Fruit fly (Drosophila melanogaster) whole organism, embryonic: ENCODE results near the gene CG1774.

ENCODE experiments used
- ATbp ChIP-seq: fragments of 200-800 bp; sonication (Bioruptor generic); optimal IDR thresholded peaks from 2 replicates; lab custom pipeline; 2017; ENCODE audit warnings: missing biosample characterization, mild to moderate bottlenecking, missing genetic modification characterization, missing genetic modification reagents
- CG10274 ChIP-seq: fragments of 200-800 bp; sonication (Bioruptor generic); optimal IDR thresholded peaks from 3 replicates; lab custom pipeline; 2017; ENCODE audit warnings: missing biosample characterization, mild to moderate bottlenecking, missing genetic modification characterization
- CG11093 ChIP-seq: fragments of 200-800 bp; sonication (Bioruptor generic); IDR thresholded peaks from 3 replicates; pipeline ENCODE4 v1.3.6; 2022; ENCODE audit warnings: missing biosample characterization, missing genetic modification characterization
- CG11247 ChIP-seq: fragments of 200-800 bp; sonication (Bioruptor generic); IDR thresholded peaks from 2 replicates; pipeline ENCODE4 v1.3.6; 2022; ENCODE audit warnings: missing biosample characterization, missing genetic modification characterization
- CG12299 ChIP-seq: fragments of 200-800 bp; sonication (Bioruptor generic); optimal IDR thresholded peaks from 2 replicates; lab custom pipeline; 2018; ENCODE audit warnings: missing biosample characterization, mild to moderate bottlenecking, missing genetic modification characterization
- CG14050 ChIP-seq: fragments of 200-800 bp; sonication (Bioruptor generic); IDR thresholded peaks from 3 replicates; pipeline ENCODE4 v1.3.6; 2022; ENCODE audit warnings: missing biosample characterization, missing genetic modification characterization
- CG17361 ChIP-seq: fragments of 200-800 bp; sonication (Bioruptor generic); IDR thresholded peaks from 3 replicates; pipeline ENCODE4 v1.3.6; 2022; ENCODE audit warnings: missing biosample characterization, missing genetic modification characterization
- CG17568 ChIP-seq: fragments of 200-800 bp; sonication (Bioruptor generic); optimal IDR thresholded peaks from 2 replicates; lab custom pipeline; 2018; ENCODE audit warnings: missing biosample characterization, mild to moderate bottlenecking, missing genetic modification characterization, moderate library complexity
- CG18262 ChIP-seq: fragments of 200-800 bp; optimal IDR thresholded peaks from 3 replicates; lab custom pipeline; 2019; ENCODE audit warnings: missing biosample characterization, mild to moderate bottlenecking, missing genetic modification characterization, moderate library complexity
- CG18599 ChIP-seq: fragments of 200-800 bp; sonication (Bioruptor generic); optimal IDR thresholded peaks from 3 replicates; lab custom pipeline; 2017; ENCODE audit warnings: missing biosample characterization, missing genetic modification characterization, mild to moderate bottlenecking, moderate library complexity, missing genetic modification reagents
- CG18764 ChIP-seq: fragments of 200-800 bp; sonication (Bioruptor generic); optimal IDR thresholded peaks from 3 replicates; lab custom pipeline; 2016; ENCODE audit warnings: missing biosample characterization, missing genetic modification characterization
- CG2199 ChIP-seq: fragments of 200-800 bp; sonication (Bioruptor generic); IDR thresholded peaks from 3 replicates; pipeline ENCODE4 v1.3.6; 2022; ENCODE audit warnings: missing biosample characterization, missing genetic modification characterization
- CG3995 ChIP-seq: fragments of 200-800 bp; sonication (Bioruptor generic); optimal IDR thresholded peaks from 3 replicates; lab custom pipeline; 2016; ENCODE audit warnings: missing biosample characterization, missing genetic modification characterization
- CG4282 ChIP-seq: fragments of 200-800 bp; sonication (Bioruptor generic); optimal IDR thresholded peaks from 2 replicates; lab custom pipeline; 2016; ENCODE audit warnings: missing biosample characterization, missing genetic modification characterization
- CG4404 ChIP-seq: fragments of 200-800 bp; sonication (Bioruptor generic); IDR thresholded peaks from 2 replicates; pipeline ENCODE4 v1.3.6; 2022; ENCODE audit warnings: missing biosample characterization, missing genetic modification characterization
- CG6854 ChIP-seq: fragments of 200-800 bp; sonication (Bioruptor generic); optimal IDR thresholded peaks from 3 replicates; lab custom pipeline; 2017; ENCODE audit warnings: missing biosample characterization, mild to moderate bottlenecking, missing genetic modification characterization
- CG7786 ChIP-seq: fragments of 200-800 bp; sonication (Bioruptor generic); optimal IDR thresholded peaks from 2 replicates; lab custom pipeline; 2016; ENCODE audit warnings: missing biosample characterization, missing genetic modification characterization
- CG8281 ChIP-seq: fragments of 200-800 bp; sonication (Bioruptor generic); optimal IDR thresholded peaks from 2 replicates; lab custom pipeline; 2018; ENCODE audit warnings: missing biosample characterization, mild to moderate bottlenecking, missing genetic modification characterization, moderate library complexity
- CG9797 ChIP-seq: fragments of 200-800 bp; sonication (Bioruptor generic); optimal IDR thresholded peaks from 3 replicates; lab custom pipeline; 2018; ENCODE audit warnings: missing biosample characterization, mild to moderate bottlenecking, missing genetic modification characterization
- CHES-1-like ChIP-seq: fragments of 200-800 bp; sonication (Bioruptor generic); optimal IDR thresholded peaks from 2 replicates; lab custom pipeline; 2016; ENCODE audit warnings: missing biosample characterization, missing genetic modification characterization
- Camta ChIP-seq: fragments of 200-800 bp; sonication (Bioruptor generic); optimal IDR thresholded peaks from 2 replicates; lab custom pipeline; 2016; ENCODE audit warnings: missing biosample characterization, missing genetic modification characterization
- CkIIα-i1 ChIP-seq: fragments of 200-800 bp; sonication (Bioruptor generic); IDR thresholded peaks from 2 replicates; pipeline ENCODE4 v1.3.6; 2022; ENCODE audit warnings: missing biosample characterization, missing genetic modification characterization
- Dfd ChIP-seq, 2 experiments: fragments of >200 bp; optimal IDR thresholded peaks; 2 replicates each; lab custom pipeline; 2017; ENCODE audit warnings: missing biosample characterization in 2 of 2, missing genetic modification characterization in 2 of 2
- Elba2 ChIP-seq: fragments of 200-800 bp; sonication (Bioruptor generic); optimal IDR thresholded peaks from 3 replicates; lab custom pipeline; 2016; ENCODE audit warnings: missing biosample characterization, missing genetic modification characterization
- Hr51 ChIP-seq, 2 experiments: fragments of 200-800 bp; sonication (Bioruptor generic); optimal IDR thresholded peaks; 2 replicates in 1 of 2; 3 replicates in 1 of 2; lab custom pipeline; 2016 to 2018; ENCODE audit warnings: missing biosample characterization in 2 of 2, missing genetic modification characterization in 2 of 2, mild to moderate bottlenecking in 1 of 2, moderate library complexity in 1 of 2
- Lpt ChIP-seq: fragments of >200 bp; optimal IDR thresholded peaks from 2 replicates; lab custom pipeline; 2018; ENCODE audit warnings: missing biosample characterization, missing genetic modification characterization
- Optix ChIP-seq: fragments of 200-800 bp; sonication (Bioruptor generic); IDR thresholded peaks from 3 replicates; pipeline ENCODE4 v1.3.6; 2022; ENCODE audit warnings: missing biosample characterization, missing genetic modification characterization
- Scr ChIP-seq: fragments of 200-800 bp; sonication (Bioruptor generic); IDR thresholded peaks from 2 replicates; pipeline ENCODE4 v1.3.6; 2022; ENCODE audit warnings: missing biosample characterization, missing genetic modification characterization; ENCODE audit not compliant: partially characterized antibody
- Xrp1 ChIP-seq: fragments of 200-800 bp; sonication (Bioruptor generic); IDR thresholded peaks from 2 replicates; pipeline ENCODE4 v1.3.6; 2022; ENCODE audit warnings: missing biosample characterization, missing genetic modification characterization
- cas ChIP-seq: fragments of 200-800 bp; sonication (Bioruptor generic); IDR thresholded peaks from 2 replicates; pipeline ENCODE4 v1.3.6; 2022; ENCODE audit warnings: missing biosample characterization, missing genetic modification characterization
- crol ChIP-seq: fragments of 200-800 bp; sonication (Bioruptor generic); IDR thresholded peaks from 2 replicates; pipeline ENCODE4 v1.3.6; 2022; ENCODE audit warnings: missing biosample characterization, missing genetic modification characterization
- emc ChIP-seq: fragments of 200-800 bp; sonication (Bioruptor generic); optimal IDR thresholded peaks from 2 replicates; lab custom pipeline; 2016; ENCODE audit warnings: missing biosample characterization, missing genetic modification characterization
- ems ChIP-seq: fragments of 200-800 bp; sonication (Bioruptor generic); optimal IDR thresholded peaks from 3 replicates; lab custom pipeline; 2016; ENCODE audit warnings: missing biosample characterization, missing genetic modification characterization
- esg ChIP-seq: fragments of 200-800 bp; sonication (Bioruptor generic); conservative IDR thresholded peaks from 2 replicates; pipeline ENCODE4 v1.3.6; 2022; ENCODE audit warnings: missing biosample characterization, missing genetic modification characterization
- eve ChIP-seq, 2 experiments: fragments of >200 bp; optimal IDR thresholded peaks; 2 replicates each; lab custom pipeline; 2017; ENCODE audit warnings: missing biosample characterization in 2 of 2, missing genetic modification characterization in 2 of 2
- fru ChIP-seq: fragments of >200 bp; optimal IDR thresholded peaks from 2 replicates; lab custom pipeline; 2017
- ftz-f1 ChIP-seq: fragments of 200-800 bp; sonication (Bioruptor generic); optimal IDR thresholded peaks from 2 replicates; lab custom pipeline; 2016; ENCODE audit warnings: missing biosample characterization, missing genetic modification characterization
- gcm ChIP-seq: fragments of 200-800 bp; sonication (Bioruptor generic); optimal IDR thresholded peaks from 2 replicates; lab custom pipeline; 2019; ENCODE audit warnings: missing biosample characterization, mild to moderate bottlenecking, missing genetic modification characterization, moderate library complexity
- gcm2 ChIP-seq: fragments of 200-800 bp; sonication (Bioruptor generic); optimal IDR thresholded peaks from 2 replicates; lab custom pipeline; 2016; ENCODE audit warnings: missing biosample characterization, missing genetic modification characterization
- gfzf ChIP-seq: fragments of 200-800 bp; sonication (Bioruptor generic); optimal IDR thresholded peaks from 2 replicates; lab custom pipeline; 2016; ENCODE audit warnings: missing biosample characterization, mild to moderate bottlenecking, missing genetic modification characterization, moderate library complexity
- her ChIP-seq: fragments of 200-800 bp; sonication (Bioruptor generic); optimal IDR thresholded peaks from 2 replicates; lab custom pipeline; 2016; ENCODE audit warnings: missing biosample characterization, missing genetic modification characterization
- lola ChIP-seq, 3 experiments: fragments of >200 bp in 2 of 3; fragments of 200-800 bp in 1 of 3; sonication (Bioruptor generic) in 1 of 3; optimal IDR thresholded peaks; 2 replicates each; lab custom pipeline; 2017 to 2019; ENCODE audit warnings: missing biosample characterization in 3 of 3, missing genetic modification characterization in 3 of 3, mild to moderate bottlenecking in 1 of 3, moderate library complexity in 1 of 3
- lov ChIP-seq, 2 experiments: fragments of 200-800 bp in 1 of 2; fragments of >200 bp in 1 of 2; sonication (Bioruptor generic) in 1 of 2; IDR thresholded peaks in 1 of 2; optimal IDR thresholded peaks in 1 of 2; 2 replicates in 1 of 2; 3 replicates in 1 of 2; pipeline versions ENCODE4 v1.3.6 to Lab custom; 2017 to 2022; ENCODE audit warnings: missing biosample characterization in 1 of 2, missing genetic modification characterization in 1 of 2
- luna ChIP-seq: fragments of 200-800 bp; sonication (Bioruptor generic); optimal IDR thresholded peaks from 2 replicates; lab custom pipeline; 2016; ENCODE audit warnings: missing biosample characterization, missing genetic modification characterization
- phol ChIP-seq: fragments of 200-800 bp; sonication (Bioruptor generic); optimal IDR thresholded peaks from 3 replicates; lab custom pipeline; 2018; ENCODE audit warnings: missing biosample characterization, mild to moderate bottlenecking, missing genetic modification characterization, moderate library complexity
- pros ChIP-seq: fragments of 200-800 bp; sonication (Bioruptor generic); optimal IDR thresholded peaks from 3 replicates; lab custom pipeline; 2019; ENCODE audit warnings: missing biosample characterization, mild to moderate bottlenecking, missing genetic modification characterization, moderate library complexity
- rib ChIP-seq: fragments of 200-800 bp; sonication (Bioruptor generic); IDR thresholded peaks from 2 replicates; pipeline ENCODE4 v1.3.6; 2022; ENCODE audit warnings: missing biosample characterization, missing genetic modification characterization
- sim ChIP-seq: fragments of 200-800 bp; sonication (Bioruptor generic); IDR thresholded peaks from 2 replicates; pipeline ENCODE4 v1.3.6; 2022; ENCODE audit warnings: missing biosample characterization, missing genetic modification characterization
- slp2 ChIP-seq: fragments of 200-800 bp; sonication (Bioruptor generic); optimal IDR thresholded peaks from 2 replicates; lab custom pipeline; 2016; ENCODE audit warnings: missing biosample characterization, missing genetic modification characterization
- toy ChIP-seq: fragments of 200-800 bp; sonication (Bioruptor generic); IDR thresholded peaks from 2 replicates; pipeline ENCODE4 v1.3.6; 2022; ENCODE audit warnings: missing biosample characterization, missing genetic modification characterization
- ttk ChIP-seq: fragments of 200-800 bp; sonication (Bioruptor generic); IDR thresholded peaks from 2 replicates; pipeline ENCODE4 v2.1.2; 2022; ENCODE audit warnings: missing biosample characterization, missing genetic modification characterization
- wek ChIP-seq: fragments of 200-800 bp; sonication (Bioruptor generic); optimal IDR thresholded peaks from 3 replicates; lab custom pipeline; 2018; ENCODE audit warnings: missing biosample characterization, mild to moderate bottlenecking, missing genetic modification characterization, moderate library complexity

Gene CG1774

dm6 chr3R:31550910-31551309 lies 41.7 kb upstream of the CG1774 start (continued):
- TF ChIP-seq CkIIα-i1, result no peak
- peak; percentile 59; the same call in 2 of the 3 replicates for TF ChIP-seq CG17361
- TF ChIP-seq Hr51 (GFP tag; optimal IDR thresholded peaks at IDR 0.05; lab: Kevin White, UChicago), result peak in 1 of 2 experiments; percentile 61
- TF ChIP-seq Optix (GFP tag; lab: Robert Waterston, UW), result no peak
- no peak for TF ChIP-seq luna (GFP tag; lab: Kevin White, UChicago)
- TF ChIP-seq CG4282 (GFP tag; lab: Kevin White, UChicago), result no peak
- peak; percentile 52 for TF ChIP-seq CG18764 (GFP tag; lab: Kevin White, UChicago)
- peak; percentile 97 for TF ChIP-seq CG8281
- peak; percentile 81 for TF ChIP-seq CG17568 (GFP tag; lab: Kevin White, UChicago)
- TF ChIP-seq sim (GFP tag; lab: Robert Waterston, UW), result 0 out of 2 replicates have a peak, but pooled peaks have one; percentile 46
- TF ChIP-seq wek, result peak; percentile 75
- no peak for TF ChIP-seq pros
- no peak for TF ChIP-seq esg
- TF ChIP-seq CG11093 (GFP tag; lab: Robert Waterston, UW), result no peak
- peak; percentile 66 for TF ChIP-seq gcm (GFP tag; lab: Kevin White, UChicago)
- TF ChIP-seq lola (GFP tag; optimal IDR thresholded peaks at IDR 0.05; lab: Kevin White, UChicago), result peak in 1 of 3 experiments; percentile 83
- TF ChIP-seq ATbp (GFP tag; lab: Kevin White, UChicago), result peak; percentile 76
- TF ChIP-seq gfzf (GFP tag; lab: Kevin White, UChicago), result no peak
- TF ChIP-seq eve (GFP tag; optimal IDR thresholded peaks at IDR 0.05; lab: Kevin White, UChicago), result no peak
- no peak for TF ChIP-seq CG11247
- no peak for TF ChIP-seq Scr (GFP tag; lab: Robert Waterston, UW)
- TF ChIP-seq CG10274 (GFP tag; lab: Kevin White, UChicago), result no peak
- no peak for TF ChIP-seq CG4404 (GFP tag; lab: Robert Waterston, UW)
- no peak for TF ChIP-seq lov (optimal IDR thresholded peaks at IDR 0.05; lab: Kevin White, UChicago)
- peak; percentile 78 for TF ChIP-seq lov (GFP tag; IDR thresholded peaks at IDR 0.05; lab: Robert Waterston, UW)
- TF ChIP-seq rib (GFP tag; lab: Robert Waterston, UW), result no peak
- peak; percentile 90 for TF ChIP-seq Xrp1
- peak; percentile 50 for TF ChIP-seq Camta (GFP tag; lab: Kevin White, UChicago)
- TF ChIP-seq Elba2 (GFP tag; lab: Kevin White, UChicago), result no peak
- no peak for TF ChIP-seq ems (GFP tag; lab: Kevin White, UChicago)
- TF ChIP-seq CG9797 (GFP tag; lab: Kevin White, UChicago), result peak; percentile 18
- TF ChIP-seq CG18262 (tag; lab: Kevin White, UChicago), result peak; percentile 78
- no peak for TF ChIP-seq ttk (GFP tag; lab: Robert Waterston, UW)
- TF ChIP-seq phol, result peak; percentile 9
- TF ChIP-seq CG6854, result no peak
- TF ChIP-seq gcm2, result no peak
- no peak for TF ChIP-seq emc (GFP tag; lab: Kevin White, UChicago)
- no peak for TF ChIP-seq slp2 (GFP tag; lab: Kevin White, UChicago)
- peak; percentile 41 for TF ChIP-seq CHES-1-like (GFP tag; lab: Kevin White, UChicago)
- no peak for TF ChIP-seq Dfd (GFP tag; optimal IDR thresholded peaks at IDR 0.05; lab: Kevin White, UChicago)
- no peak for TF ChIP-seq cas (GFP tag; lab: Robert Waterston, UW)
- TF ChIP-seq Lpt (GFP tag; lab: Kevin White, UChicago), result no peak
- no peak for TF ChIP-seq CG14050 (GFP tag; lab: Robert Waterston, UW)
- peak; percentile 45 for TF ChIP-seq her (GFP tag; lab: Kevin White, UChicago)
- no peak for TF ChIP-seq crol (GFP tag; lab: Robert Waterston, UW)
- no peak for TF ChIP-seq fru (lab: Kevin White, UChicago)
- TF ChIP-seq CG18599 (GFP tag; lab: Kevin White, UChicago), result peak; percentile 34
- TF ChIP-seq CG12299, result peak; percentile 16
- no peak for TF ChIP-seq CG3995
- peak; percentile 8 for TF ChIP-seq CG7786 (GFP tag; lab: Kevin White, UChicago)
- no peak for TF ChIP-seq ftz-f1 (GFP tag; lab: Kevin White, UChicago)
- TF ChIP-seq CG2199 (GFP tag; lab: Robert Waterston, UW), result 0 out of 3 replicates have a peak, but pooled peaks have one; percentile 73
- TF ChIP-seq toy (GFP tag; lab: Robert Waterston, UW), result no peak
